Worm (Caenorhabditis elegans) whole organism, mixed stage, embryonic: Measurements from ENCODE around the gene T22B2.3.

Experiments used
- M03D4.4 ChIP-seq: sonication (generic microtip); optimal IDR thresholded peaks from 2 replicates; lab custom pipeline; 2017; ENCODE audit warnings: mild to moderate bottlenecking, missing genetic modification characterization, missing compliant biosample characterization
- blmp-1 ChIP-seq: fragments of 150-350 bp; optimal IDR thresholded peaks from 2 replicates; lab custom pipeline; 2014; ENCODE audit warnings: missing biosample characterization, missing genetic modification characterization
- ceh-43 ChIP-seq: fragments of 200-800 bp; sonication (Bioruptor generic); optimal IDR thresholded peaks from 2 replicates; lab custom pipeline; 2018; ENCODE audit warnings: mild to moderate bottlenecking, missing genetic modification characterization, moderate library complexity, missing compliant biosample characterization
- ceh-83 ChIP-seq: fragments of 200-800 bp; sonication (Bioruptor generic); optimal IDR thresholded peaks from 2 replicates; lab custom pipeline; 2018; ENCODE audit warnings: mild to moderate bottlenecking, missing genetic modification characterization, missing compliant biosample characterization
- ces-1 ChIP-seq: fragments of 150-350 bp; optimal IDR thresholded peaks from 2 replicates; lab custom pipeline; 2014; ENCODE audit warnings: missing biosample characterization, missing genetic modification reagents, missing genetic modification characterization
- cnd-1 ChIP-seq: fragments of 200-800 bp; sonication (Bioruptor generic); optimal IDR thresholded peaks from 2 replicates; lab custom pipeline; 2018; ENCODE audit warnings: mild to moderate bottlenecking, missing genetic modification characterization, missing compliant biosample characterization
- drap-1 ChIP-seq: fragments of 200-800 bp; sonication (Bioruptor generic); optimal IDR thresholded peaks from 3 replicates; lab custom pipeline; 2018; ENCODE audit warnings: mild to moderate bottlenecking, missing genetic modification characterization, missing compliant biosample characterization
- elt-1 ChIP-seq: sonication (generic microtip); optimal IDR thresholded peaks from 2 replicates; lab custom pipeline; 2017; ENCODE audit warnings: missing genetic modification characterization, mild to moderate bottlenecking, missing compliant biosample characterization, antibody characterized with exemption, moderate library complexity, borderline replicate concordance; ENCODE audit not compliant: insufficient read depth
- flh-1 ChIP-seq: fragments of 200-800 bp; sonication (Bioruptor generic); optimal IDR thresholded peaks from 2 replicates; lab custom pipeline; 2018; ENCODE audit warnings: mild to moderate bottlenecking, missing genetic modification characterization, moderate library complexity, missing compliant biosample characterization
- ham-2 ChIP-seq: fragments of 200-800 bp; sonication (Bioruptor generic); optimal IDR thresholded peaks from 2 replicates; lab custom pipeline; 2018; ENCODE audit warnings: mild to moderate bottlenecking, missing genetic modification characterization, missing compliant biosample characterization
- hlh-1 ChIP-seq: fragments of 150-350 bp; optimal IDR thresholded peaks from 2 replicates; lab custom pipeline; 2014; ENCODE audit warnings: missing biosample characterization, missing genetic modification reagents, missing genetic modification characterization
- lin-13 ChIP-seq: fragments of 150-350 bp; optimal IDR thresholded peaks from 2 replicates; lab custom pipeline; 2014; ENCODE audit warnings: missing biosample characterization, missing genetic modification characterization
- lin-32 ChIP-seq: fragments of 200-800 bp; sonication (Bioruptor generic); optimal IDR thresholded peaks from 2 replicates; lab custom pipeline; 2018; ENCODE audit warnings: mild to moderate bottlenecking, missing genetic modification characterization, missing compliant biosample characterization
- lsy-2 ChIP-seq: fragments of 150-350 bp; optimal IDR thresholded peaks from 2 replicates; lab custom pipeline; 2014; ENCODE audit warnings: missing biosample characterization, missing genetic modification characterization
- mab-5 ChIP-seq: fragments of 150-350 bp; optimal IDR thresholded peaks from 2 replicates; lab custom pipeline; 2014; ENCODE audit warnings: missing biosample characterization, missing genetic modification characterization
- mep-1 ChIP-seq: fragments of 150-350 bp; optimal IDR thresholded peaks from 2 replicates; lab custom pipeline; 2017; ENCODE audit warnings: missing biosample characterization, missing genetic modification reagents, missing genetic modification characterization, inconsistent platforms
- mls-2 ChIP-seq: sonication (generic microtip); optimal IDR thresholded peaks from 2 replicates; lab custom pipeline; 2016; ENCODE audit warnings: mild to moderate bottlenecking, missing genetic modification characterization, moderate library complexity, missing compliant biosample characterization
- nhr-12 ChIP-seq: fragments of 150-350 bp; optimal IDR thresholded peaks from 2 replicates; lab custom pipeline; 2014; ENCODE audit warnings: missing biosample characterization, missing genetic modification characterization
- nhr-2 ChIP-seq: fragments of 150-350 bp; optimal IDR thresholded peaks from 2 replicates; lab custom pipeline; 2014; ENCODE audit warnings: missing biosample characterization, missing genetic modification characterization
- nhr-28 ChIP-seq: fragments of 150-350 bp; optimal IDR thresholded peaks from 2 replicates; lab custom pipeline; 2014; ENCODE audit warnings: missing biosample characterization, missing genetic modification characterization
- nhr-76 ChIP-seq: sonication (generic microtip); optimal IDR thresholded peaks from 2 replicates; lab custom pipeline; 2017; ENCODE audit warnings: missing biosample characterization, missing genetic modification characterization
- pha-4 ChIP-seq: fragments of 150-350 bp; optimal IDR thresholded peaks from 2 replicates; lab custom pipeline; 2018; ENCODE audit warnings: missing biosample characterization, missing genetic modification reagents, missing genetic modification characterization
- sem-2 ChIP-seq: fragments of 200-800 bp; sonication (Bioruptor generic); optimal IDR thresholded peaks from 2 replicates; lab custom pipeline; 2018; ENCODE audit warnings: mild to moderate bottlenecking, missing genetic modification characterization, missing compliant biosample characterization
- snpc-4 ChIP-seq: fragments of 150-350 bp; optimal IDR thresholded peaks from 2 replicates; lab custom pipeline; 2014; ENCODE audit warnings: missing biosample characterization, missing genetic modification characterization
- sptf-1 ChIP-seq: sonication (generic microtip); optimal IDR thresholded peaks from 2 replicates; lab custom pipeline; 2017; ENCODE audit warnings: mild to moderate bottlenecking, missing genetic modification characterization, moderate library complexity, missing compliant biosample characterization
- tbx-8 ChIP-seq: fragments of 200-800 bp; sonication (Bioruptor generic); optimal IDR thresholded peaks from 2 replicates; lab custom pipeline; 2018; ENCODE audit warnings: mild to moderate bottlenecking, missing genetic modification characterization, moderate library complexity, missing compliant biosample characterization
- unc-120 ChIP-seq: sonication (generic microtip); optimal IDR thresholded peaks from 2 replicates; lab custom pipeline; 2017; ENCODE audit warnings: missing genetic modification characterization, missing compliant biosample characterization; ENCODE audit not compliant: poor library complexity, severe bottlenecking
- unc-39 ChIP-seq: fragments of 150-350 bp; optimal IDR thresholded peaks from 2 replicates; lab custom pipeline; 2014; ENCODE audit warnings: missing biosample characterization, missing genetic modification characterization
- unc-62 ChIP-seq: fragments of 150-350 bp; optimal IDR thresholded peaks from 2 replicates; lab custom pipeline; 2014; ENCODE audit warnings: missing biosample characterization, missing genetic modification reagents, missing genetic modification characterization
- zip-8 ChIP-seq: fragments of 150-350 bp; optimal IDR thresholded peaks from 2 replicates; lab custom pipeline; 2014; ENCODE audit warnings: missing biosample characterization, missing genetic modification characterization
- ztf-11 ChIP-seq: fragments of 150-350 bp; optimal IDR thresholded peaks from 2 replicates; lab custom pipeline; 2014; ENCODE audit warnings: missing biosample characterization, missing genetic modification characterization

The T22B2.3 gene

DNA sequence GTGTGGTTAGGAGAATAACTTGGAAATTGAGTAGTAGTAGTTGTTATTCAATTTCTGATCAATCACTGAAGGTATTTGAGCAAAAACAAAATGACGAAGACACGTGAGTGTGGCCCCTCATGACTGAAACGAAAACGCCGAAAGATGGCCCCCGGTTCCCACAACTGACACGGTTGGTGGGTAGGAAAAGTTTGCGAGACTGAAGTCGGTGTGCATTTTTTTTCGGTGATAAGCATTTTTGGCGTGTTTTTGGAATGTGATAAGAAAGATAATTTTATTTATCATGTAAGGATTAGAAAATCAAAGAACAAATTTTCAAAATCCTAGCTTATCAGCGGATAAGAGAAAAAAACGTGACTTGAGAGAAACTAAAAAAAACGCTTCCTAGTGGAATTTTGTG is 27.0 kb downstream of the T22B2.3 start:
- no peak for TF ChIP-seq drap-1
- TF ChIP-seq lsy-2 (tag; lab: Kevin White, UChicago), result no peak
- TF ChIP-seq elt-1 (tag; lab: Kevin White, UChicago), result no peak
- TF ChIP-seq snpc-4 (tag; lab: Kevin White, UChicago), result no peak
- TF ChIP-seq nhr-76 (tag; lab: Kevin White, UChicago), result no peak
- TF ChIP-seq hlh-1 (tag; lab: Kevin White, UChicago), result no peak
- no peak for TF ChIP-seq lin-32
- TF ChIP-seq cnd-1 (tag; lab: Kevin White, UChicago), result no peak
- no peak for TF ChIP-seq mab-5 (tag; lab: Kevin White, UChicago)
- TF ChIP-seq mls-2 (tag; lab: Kevin White, UChicago), result no peak
- no peak for TF ChIP-seq lin-13 (tag; lab: Kevin White, UChicago)

DNA sequence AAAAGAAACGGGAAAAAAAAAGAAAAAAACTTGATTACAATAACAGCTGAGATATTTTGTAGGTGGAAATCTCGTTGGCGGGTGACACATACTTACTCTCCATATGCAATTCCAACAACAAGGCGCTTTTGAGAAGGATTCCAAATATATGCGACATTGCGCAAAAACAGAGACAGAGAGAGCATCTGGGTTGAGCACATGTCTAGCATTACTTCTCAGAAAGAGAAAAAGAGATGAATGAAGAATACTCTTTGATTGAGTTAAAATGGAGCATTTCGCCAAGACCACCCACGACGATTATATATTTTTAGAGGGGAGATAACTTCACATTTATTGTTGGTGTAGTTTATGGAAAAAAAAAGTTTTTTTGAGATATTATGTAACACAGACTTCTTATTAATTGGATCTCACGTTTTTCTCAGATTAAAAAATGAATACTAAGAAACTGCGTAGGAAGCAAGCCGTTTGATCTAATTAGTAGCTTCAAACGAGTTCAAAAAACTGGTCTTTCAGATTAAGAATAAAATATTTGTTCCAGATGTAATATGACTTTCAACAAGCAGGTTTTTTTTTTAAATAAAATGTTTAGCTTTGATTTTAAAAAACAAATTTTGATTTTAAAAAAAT is 28.0 kb downstream of the T22B2.3 start:
- TF ChIP-seq nhr-28 (tag; lab: Kevin White, UChicago), result no peak
- peak; percentile 77 for TF ChIP-seq ces-1 (GFP tag; lab: Kevin White, UChicago)
- TF ChIP-seq unc-62 (GFP tag; lab: Kevin White, UChicago), result no peak
- TF ChIP-seq nhr-2 (tag; lab: Kevin White, UChicago), result no peak
- no peak for TF ChIP-seq tbx-8
- TF ChIP-seq, all 35 proteins: peak for 1

DNA sequence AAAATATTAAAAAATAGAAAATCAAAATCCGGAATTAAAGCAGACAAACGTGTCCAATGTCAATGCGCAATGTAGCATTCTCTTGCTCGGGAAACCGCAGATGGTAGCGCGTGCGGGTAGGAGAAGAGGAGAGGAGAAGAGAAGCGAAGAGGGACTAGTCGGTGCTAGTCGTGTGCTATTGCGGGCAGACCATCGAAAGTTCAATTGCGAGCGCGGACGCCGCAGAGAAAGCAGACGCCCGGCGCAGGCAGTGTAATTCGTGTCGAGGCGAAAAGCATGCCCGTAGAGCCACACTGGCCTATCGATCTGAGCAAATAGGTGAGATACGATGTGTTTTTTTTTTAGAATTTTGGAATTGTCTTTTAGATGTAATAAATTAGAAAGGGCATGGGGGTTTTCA is 28.6 kb downstream of the T22B2.3 start:
- TF ChIP-seq pha-4 (tag; lab: Kevin White, UChicago), result peak; percentile 39
- TF ChIP-seq ces-1 (GFP tag; lab: Kevin White, UChicago), result peak; percentile 34
- no peak for TF ChIP-seq nhr-28 (tag; lab: Kevin White, UChicago)
- peak; percentile 88 for TF ChIP-seq unc-120 (tag; lab: Kevin White, UChicago)

DNA sequence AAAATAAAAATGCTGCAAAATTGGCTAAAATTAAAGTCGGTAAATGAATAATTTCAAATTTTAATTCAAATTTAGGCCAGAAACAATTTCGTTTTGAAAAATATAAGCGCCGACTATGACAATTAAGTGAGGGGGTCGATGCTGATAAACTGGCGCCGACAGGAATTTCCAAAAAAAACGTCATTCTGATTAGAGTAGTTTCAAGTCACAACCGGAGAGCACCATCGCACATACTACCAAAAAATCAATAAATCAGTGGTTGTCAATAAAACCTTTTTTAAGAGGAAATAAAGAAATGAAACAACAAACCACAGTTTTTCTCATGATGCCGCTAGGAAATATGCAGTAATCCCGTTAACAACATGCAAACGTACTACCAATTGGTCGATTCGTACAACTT is 31.9 kb downstream of the T22B2.3 start:
- TF ChIP-seq elt-1 (tag; lab: Kevin White, UChicago) (no peak), lsy-2 (tag; lab: Kevin White, UChicago) (no peak), ztf-11 (tag; lab: Kevin White, UChicago) (no peak), nhr-28 (tag; lab: Kevin White, UChicago) (no peak), cnd-1 (tag; lab: Kevin White, UChicago) (no peak), ces-1 (GFP tag; lab: Kevin White, UChicago) (no peak), nhr-2 (tag; lab: Kevin White, UChicago) (no peak)

DNA sequence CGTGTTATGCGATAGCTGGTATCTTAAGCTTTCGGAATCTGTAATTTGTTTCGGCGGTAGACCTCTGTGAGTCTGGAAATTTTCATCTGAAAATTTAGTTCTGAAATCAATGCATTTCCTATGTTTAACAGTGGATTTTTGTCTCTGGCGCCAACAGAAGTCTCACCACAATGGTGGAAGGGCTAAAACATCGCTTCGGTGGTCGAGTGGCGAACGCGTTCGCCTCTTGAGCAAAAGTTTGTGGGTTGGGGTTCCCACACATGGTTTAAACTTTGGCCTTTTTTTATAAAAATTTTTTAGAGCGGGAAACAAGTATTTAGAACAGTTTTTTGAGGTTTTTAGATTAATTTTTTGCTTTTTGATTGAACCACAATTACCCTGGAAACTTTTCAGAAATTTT is 32.6 kb downstream of the T22B2.3 start:
- TF ChIP-seq blmp-1 (tag; lab: Kevin White, UChicago), result no peak
- no peak for TF ChIP-seq ham-2 (GFP tag; lab: Kevin White, UChicago)
- no peak for TF ChIP-seq mep-1
- TF ChIP-seq M03D4.4 (tag; lab: Kevin White, UChicago), result no peak
- no peak for TF ChIP-seq lin-13 (tag; lab: Kevin White, UChicago)
- TF ChIP-seq mls-2 (tag; lab: Kevin White, UChicago), result no peak
- no peak for TF ChIP-seq nhr-28 (tag; lab: Kevin White, UChicago)

DNA sequence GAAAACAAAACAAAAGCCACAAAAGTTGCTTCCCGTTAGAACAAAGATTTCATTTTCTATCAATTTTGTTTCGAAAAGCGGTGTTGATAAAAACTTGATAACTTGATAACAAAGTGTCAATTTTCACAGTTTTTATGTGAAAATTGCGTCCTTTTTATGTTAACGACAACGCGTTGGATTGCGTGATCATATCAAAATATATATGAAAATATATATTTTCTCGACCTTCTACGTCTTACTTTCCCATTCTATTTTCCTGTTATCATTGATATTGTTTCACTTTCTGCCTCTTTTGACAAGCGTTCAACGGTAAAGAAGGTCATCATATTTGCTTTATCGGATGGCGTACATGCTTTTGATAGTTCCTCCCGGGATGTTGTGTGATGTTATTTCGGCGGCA is 35.6 kb downstream of the T22B2.3 start:
- no peak for TF ChIP-seq ceh-43 (GFP tag; lab: Kevin White, UChicago)
- TF ChIP-seq ceh-83, result no peak
- TF ChIP-seq blmp-1 (tag; lab: Kevin White, UChicago), result no peak
- no peak for TF ChIP-seq unc-120 (tag; lab: Kevin White, UChicago)
- TF ChIP-seq pha-4 (tag; lab: Kevin White, UChicago), result no peak
- no peak for TF ChIP-seq nhr-76 (tag; lab: Kevin White, UChicago)
- TF ChIP-seq flh-1 (GFP tag; lab: Kevin White, UChicago), result no peak
- TF ChIP-seq sptf-1 (tag; lab: Kevin White, UChicago), result no peak
- no peak for TF ChIP-seq snpc-4 (tag; lab: Kevin White, UChicago)
- TF ChIP-seq nhr-28 (tag; lab: Kevin White, UChicago), result no peak
- TF ChIP-seq sem-2 (GFP tag; lab: Kevin White, UChicago), result no peak
- no peak for TF ChIP-seq mep-1
- no peak for TF ChIP-seq elt-1 (tag; lab: Kevin White, UChicago)
- TF ChIP-seq hlh-1 (tag; lab: Kevin White, UChicago), result no peak
- TF ChIP-seq lsy-2 (tag; lab: Kevin White, UChicago), result no peak
- TF ChIP-seq nhr-12 (tag; lab: Kevin White, UChicago), result no peak
- no peak for TF ChIP-seq zip-8 (tag; lab: Kevin White, UChicago)
- TF ChIP-seq unc-39, result no peak
